Worm (Caenorhabditis elegans) whole organism, young adult: Measurements from ENCODE around the gene ephx-1.

Experiments used
- egrh-3 ChIP-seq: fragments of 200-800 bp; sonication (Bioruptor generic); IDR thresholded peaks from 2 replicates; pipeline ENCODE4 v1.3.6; 2022; ENCODE audit warnings: missing genetic modification reagents, missing genetic modification characterization, missing compliant biosample characterization
- nhr-27 ChIP-seq: fragments of 200-800 bp; sonication (Bioruptor generic); optimal IDR thresholded peaks from 2 replicates; lab custom pipeline; 2018; ENCODE audit warnings: mild to moderate bottlenecking, missing genetic modification characterization, moderate library complexity, missing compliant biosample characterization
- snpc-1.3 ChIP-seq: sonication (generic microtip); optimal IDR thresholded peaks from 2 replicates; lab custom pipeline; 2017; ENCODE audit warnings: missing genetic modification characterization, mild to moderate bottlenecking, missing compliant biosample characterization, antibody characterized with exemption, moderate library complexity, missing genotype, missing genetic modification reagents; ENCODE audit not compliant: insufficient read depth
- snpc-4 ChIP-seq, 5 experiments: fragments of 150-350 bp in 1 of 5; sonication (generic microtip) in 4 of 5; optimal IDR thresholded peaks; 2 replicates each; lab custom pipeline; 2014 to 2018; ENCODE audit warnings: missing genetic modification characterization in 5 of 5, missing biosample characterization in 3 of 5, antibody characterized with exemption in 2 of 5, mild to moderate bottlenecking in 2 of 5, missing compliant biosample characterization in 2 of 5, missing genotype in 2 of 5, moderate library complexity in 2 of 5, missing genetic modification reagents in 1 of 5
- ztf-6 ChIP-seq: fragments of 200-800 bp; sonication (Bioruptor generic); IDR thresholded peaks from 2 replicates; pipeline ENCODE4 v1.3.6; 2022; ENCODE audit warnings: missing genetic modification reagents, missing genetic modification characterization, missing compliant biosample characterization

DNA sequence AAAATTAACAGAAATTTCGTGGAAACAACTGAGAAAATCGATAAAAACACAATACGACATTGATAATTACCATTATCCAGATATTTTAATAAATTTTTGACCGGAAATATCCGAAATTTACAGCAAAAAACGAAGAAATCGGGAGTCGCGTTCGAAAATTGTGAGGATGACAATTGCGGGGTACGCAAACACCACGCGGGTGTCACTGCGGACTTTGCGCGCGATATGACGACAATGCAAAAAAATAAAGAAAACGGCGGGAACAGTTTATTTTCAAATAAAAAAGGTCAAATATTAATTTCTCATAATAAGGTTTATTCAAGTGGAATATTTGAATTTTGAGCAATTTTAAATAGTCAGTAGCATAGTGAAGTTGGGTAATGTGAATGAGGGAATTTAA, 39.6 kb downstream of the ephx-1 start, which contains the start of gene rpn-11:
- TF ChIP-seq ztf-6 (GFP tag; lab: Robert Waterston, UW) (no peak), nhr-27 (tag; lab: Kevin White, UChicago) (no peak), egrh-3 (no peak), snpc-1.3 (tag; lab: Kevin White, UChicago) (peak; percentile 24), snpc-4 (GFP tag; optimal IDR thresholded peaks at IDR 0.05; lab: Kevin White, UChicago) (peak; percentile 1), snpc-4 (tag; optimal IDR thresholded peaks at IDR 0.05; lab: Kevin White, UChicago) (peak in 3 of 4 experiments; percentile 43 to 68 (median 60))
